Worm (Caenorhabditis elegans) whole organism, early embryonic: ENCODE results near the gene ZK795.3.

Experiments
- aly-1 ChIP-seq: sonication (generic microtip); optimal IDR thresholded peaks from 2 replicates; lab custom pipeline; 2016; ENCODE audit warnings: missing genetic modification characterization, missing compliant biosample characterization
- ama-1 ChIP-seq: fragments of 150-350 bp; optimal IDR thresholded peaks from 2 replicates; lab custom pipeline; 2014
- ceh-13 ChIP-seq: fragments of 200-800 bp; sonication (Bioruptor generic); optimal IDR thresholded peaks from 2 replicates; lab custom pipeline; 2018; ENCODE audit warnings: mild to moderate bottlenecking, missing genetic modification characterization, missing compliant biosample characterization
- hmg-4 ChIP-seq: fragments of 200-800 bp; sonication (Bioruptor generic); optimal IDR thresholded peaks from 2 replicates; lab custom pipeline; 2018; ENCODE audit warnings: mild to moderate bottlenecking, missing genetic modification characterization, missing compliant biosample characterization
- tbx-11 ChIP-seq: fragments of 200-800 bp; sonication (Bioruptor generic); IDR thresholded peaks from 2 replicates; pipeline ENCODE4 v1.3.6; 2022; ENCODE audit warnings: missing genetic modification characterization, missing compliant biosample characterization
- tbx-37 ChIP-seq: fragments of 200-800 bp; sonication (Bioruptor generic); conservative IDR thresholded peaks from 2 replicates; pipeline ENCODE4 v1.3.6; 2022; ENCODE audit warnings: missing genetic modification reagents, missing genetic modification characterization, missing compliant biosample characterization

- TF ChIP-seq ceh-13 (GFP tag; lab: Kevin White, UChicago) (no peak), hmg-4 (GFP tag; lab: Kevin White, UChicago) (no peak), tbx-11 (GFP tag; lab: Robert Waterston, UW) (no peak), aly-1 (no peak), tbx-37 (GFP tag; lab: Robert Waterston, UW) (no peak), ama-1 (lab: Kevin White, UChicago) (no peak)
Measured at ce11 chrIV:12560568-12560967, 1.4 kb downstream of the ZK795.3 start, which contains the start of gene snb-7.
